Worm (Caenorhabditis elegans) whole organism, early embryonic: ENCODE measurements around the gene C39E9.12.

Experiments used
- aly-1 ChIP-seq: sonication (generic microtip); optimal IDR thresholded peaks from 2 replicates; lab custom pipeline; 2016; ENCODE audit warnings: missing genetic modification characterization, missing compliant biosample characterization
- ama-1 ChIP-seq: fragments of 150-350 bp; optimal IDR thresholded peaks from 2 replicates; lab custom pipeline; 2014
- ceh-13 ChIP-seq: fragments of 200-800 bp; sonication (Bioruptor generic); optimal IDR thresholded peaks from 2 replicates; lab custom pipeline; 2018; ENCODE audit warnings: mild to moderate bottlenecking, missing genetic modification characterization, missing compliant biosample characterization
- hmbx-1 ChIP-seq: sonication (generic microtip); optimal IDR thresholded peaks from 2 replicates; lab custom pipeline; 2016; ENCODE audit warnings: mild to moderate bottlenecking, missing genetic modification characterization, missing compliant biosample characterization
- hmg-4 ChIP-seq: fragments of 200-800 bp; sonication (Bioruptor generic); optimal IDR thresholded peaks from 2 replicates; lab custom pipeline; 2018; ENCODE audit warnings: mild to moderate bottlenecking, missing genetic modification characterization, missing compliant biosample characterization
- hnd-1 ChIP-seq: sonication (generic microtip); optimal IDR thresholded peaks from 2 replicates; lab custom pipeline; 2016; ENCODE audit warnings: missing genetic modification characterization, missing compliant biosample characterization
- pes-1 ChIP-seq: fragments of 200-800 bp; sonication (Bioruptor generic); IDR thresholded peaks from 2 replicates; pipeline ENCODE4 v1.3.6; 2022; ENCODE audit warnings: missing genetic modification reagents, missing genetic modification characterization, missing compliant biosample characterization
- scrt-1 ChIP-seq: fragments of 200-800 bp; sonication (Bioruptor generic); IDR thresholded peaks from 2 replicates; pipeline ENCODE4 v1.3.6; 2022; ENCODE audit warnings: missing genetic modification characterization, missing compliant biosample characterization

- no peak for TF ChIP-seq ama-1 (lab: Kevin White, UChicago)
- no peak for TF ChIP-seq hmg-4 (GFP tag; lab: Kevin White, UChicago)
- no peak for TF ChIP-seq scrt-1 (GFP tag; lab: Robert Waterston, UW)
- no peak for TF ChIP-seq ceh-13 (GFP tag; lab: Kevin White, UChicago)
- TF ChIP-seq hnd-1 (tag; lab: Kevin White, UChicago) = no peak
- no peak for TF ChIP-seq pes-1 (GFP tag; lab: Robert Waterston, UW)
- TF ChIP-seq aly-1 (tag; lab: Kevin White, UChicago) = no peak
- no peak for TF ChIP-seq hmbx-1 (tag; lab: Kevin White, UChicago)
Observed at ce11 chrIV:13080861-13081260, 12.9 kb upstream of the C39E9.12 start.
